Worm (Caenorhabditis elegans): ENCODE data around the gene R07B7.2.
A peak's percentile ranks its signal among the peaks of the same experiment; 100 is the strongest.

R07B7.2 gene

ce11 chrV:12091759-12092158 lies 32.2 kb upstream of the R07B7.2 start, which contains the start of gene nhr-206:
Gene nhr-206 (plus strand): TSS chrV:12092006.
- no peak for TF ChIP-seq nhr-76 (tag; optimal IDR thresholded peaks at IDR 0.05)
- no peak for TF ChIP-seq blmp-1 (tag; optimal IDR thresholded peaks at IDR 0.05)

- TF ChIP-seq ceh-39 (tag; optimal IDR thresholded peaks at IDR 0.05) = no peak
- TF ChIP-seq snpc-4 (tag; optimal IDR thresholded peaks at IDR 0.05) = no peak
- no peak for TF ChIP-seq ces-1 (GFP tag; optimal IDR thresholded peaks at IDR 0.05)
- TF ChIP-seq nhr-2 (tag; optimal IDR thresholded peaks at IDR 0.05) = no peak
- TF ChIP-seq M03D4.4 (tag; optimal IDR thresholded peaks at IDR 0.05) = no peak
- no peak for TF ChIP-seq zip-8 (tag; optimal IDR thresholded peaks at IDR 0.05)
- TF ChIP-seq drap-1 (GFP tag; optimal IDR thresholded peaks at IDR 0.05) = no peak
- TF ChIP-seq mab-5 (tag; optimal IDR thresholded peaks at IDR 0.05) = no peak
- TF ChIP-seq ztf-11 (tag; optimal IDR thresholded peaks at IDR 0.05) = no peak
- TF ChIP-seq ham-2 (GFP tag; optimal IDR thresholded peaks at IDR 0.05) = no peak
- TF ChIP-seq elt-3 (tag; optimal IDR thresholded peaks at IDR 0.05) = no peak
- TF ChIP-seq sem-2 (GFP tag; optimal IDR thresholded peaks at IDR 0.05) = no peak
- TF ChIP-seq unc-39 (tag; optimal IDR thresholded peaks at IDR 0.05) = no peak
- TF ChIP-seq nhr-28 (tag; optimal IDR thresholded peaks at IDR 0.05) = no peak
- no peak for TF ChIP-seq hlh-1 (tag; optimal IDR thresholded peaks at IDR 0.05)
Measured at ce11 chrV:12088773-12089172, 29.2 kb upstream of the R07B7.2 start, which contains the start of gene R07B7.12. Gene R07B7.12 (plus strand): TSS chrV:12089073.

- TF ChIP-seq ceh-83 (GFP tag; optimal IDR thresholded peaks at IDR 0.05) = no peak
- no peak for TF ChIP-seq bed-3 (GFP tag; optimal IDR thresholded peaks at IDR 0.05)
- no peak for TF ChIP-seq sptf-1 (tag; optimal IDR thresholded peaks at IDR 0.05)
- TF ChIP-seq hlh-1 (tag; optimal IDR thresholded peaks at IDR 0.05) = no peak
- no peak for TF ChIP-seq unc-120 (tag; optimal IDR thresholded peaks at IDR 0.05; ENCODE audit: poor library complexity, severe bottlenecking)
- no peak for TF ChIP-seq nhr-2 (tag; optimal IDR thresholded peaks at IDR 0.05)
- no peak for TF ChIP-seq snpc-4 (tag; optimal IDR thresholded peaks at IDR 0.05)
- TF ChIP-seq M03D4.4 (tag; optimal IDR thresholded peaks at IDR 0.05) = no peak
- TF ChIP-seq mep-1 (tag; optimal IDR thresholded peaks at IDR 0.05) = no peak
- no peak for TF ChIP-seq ces-1 (GFP tag; optimal IDR thresholded peaks at IDR 0.05)
- no peak for TF ChIP-seq lin-13 (tag; optimal IDR thresholded peaks at IDR 0.05)
- TF ChIP-seq mls-2 (tag; optimal IDR thresholded peaks at IDR 0.05) = no peak
- no peak for TF ChIP-seq nhr-28 (tag; optimal IDR thresholded peaks at IDR 0.05)
- TF ChIP-seq unc-62 (GFP tag; optimal IDR thresholded peaks at IDR 0.05) = no peak
- TF ChIP-seq nhr-12 (tag; optimal IDR thresholded peaks at IDR 0.05) = no peak
- TF ChIP-seq lsy-2 (tag; optimal IDR thresholded peaks at IDR 0.05) = no peak
- TF ChIP-seq drap-1 (GFP tag; optimal IDR thresholded peaks at IDR 0.05) = no peak
- no peak for TF ChIP-seq elt-3 (tag; optimal IDR thresholded peaks at IDR 0.05)
Measured at ce11 chrV:12086934-12087333, 27.4 kb upstream of the R07B7.2 start, which contains the start of gene gana-1. Gene gana-1 (plus strand): TSS chrV:12087234.

- no peak for TF ChIP-seq nhr-76 (tag; optimal IDR thresholded peaks at IDR 0.05)
- no peak for TF ChIP-seq snpc-4 (tag; optimal IDR thresholded peaks at IDR 0.05)
- peak; percentile 67 for TF ChIP-seq hlh-1 (tag; optimal IDR thresholded peaks at IDR 0.05)
Measured at ce11 chrV:12085867-12086634, 26.5 kb upstream of the R07B7.2 start.

- TF ChIP-seq ceh-43 (GFP tag; optimal IDR thresholded peaks at IDR 0.05) = no peak
- no peak for TF ChIP-seq nhr-28 (tag; optimal IDR thresholded peaks at IDR 0.05)
- no peak for TF ChIP-seq ceh-83 (GFP tag; optimal IDR thresholded peaks at IDR 0.05)
- TF ChIP-seq mab-5 (tag; optimal IDR thresholded peaks at IDR 0.05) = no peak
- no peak for TF ChIP-seq bed-3 (GFP tag; optimal IDR thresholded peaks at IDR 0.05)
- no peak for TF ChIP-seq elt-1 (tag; optimal IDR thresholded peaks at IDR 0.05; ENCODE audit: borderline replicate concordance, insufficient read depth)
- TF ChIP-seq nhr-2 (tag; optimal IDR thresholded peaks at IDR 0.05) = no peak
Measured at ce11 chrV:12084216-12084615, 24.7 kb upstream of the R07B7.2 start, which contains the start of gene R07B7.8. Gene R07B7.8 (minus strand): TSS chrV:12084316.

ce11 chrV:12082932-12083331 lies 23.4 kb upstream of the R07B7.2 start, which contains the start of gene R07B7.10:
Gene R07B7.10 (plus strand): TSS chrV:12083216.
- TF ChIP-seq hlh-1 (tag; optimal IDR thresholded peaks at IDR 0.05) (no peak), ceh-39 (tag; optimal IDR thresholded peaks at IDR 0.05) (no peak), M03D4.4 (tag; optimal IDR thresholded peaks at IDR 0.05) (no peak), blmp-1 (tag; optimal IDR thresholded peaks at IDR 0.05) (no peak), unc-120 (tag; optimal IDR thresholded peaks at IDR 0.05; ENCODE audit: poor library complexity, severe bottlenecking) (no peak), unc-39 (tag; optimal IDR thresholded peaks at IDR 0.05) (no peak), ham-2 (GFP tag; optimal IDR thresholded peaks at IDR 0.05) (no peak), nhr-237 (tag; optimal IDR thresholded peaks at IDR 0.05) (no peak), unc-62 (GFP tag; optimal IDR thresholded peaks at IDR 0.05) (no peak), tbx-8 (GFP tag; optimal IDR thresholded peaks at IDR 0.05) (no peak), nhr-12 (tag; optimal IDR thresholded peaks at IDR 0.05) (no peak), mls-2 (tag; optimal IDR thresholded peaks at IDR 0.05) (no peak), sptf-1 (tag; optimal IDR thresholded peaks at IDR 0.05) (no peak), mab-5 (tag; optimal IDR thresholded peaks at IDR 0.05) (no peak)
